Fruit fly (Drosophila melanogaster) whole organism: ENCODE results near the gene AIF.

Experiments
- Dll ChIP-seq: fragments of >200 bp; optimal IDR thresholded peaks from 2 replicates; lab custom pipeline; 2017
- EcR ChIP-seq, 2 experiments: fragments of >200 bp; optimal IDR thresholded peaks; 2 replicates each; lab custom pipeline; 2017; ENCODE audit warnings: missing biosample characterization in 2 of 2, missing genetic modification characterization in 2 of 2, missing genetic modification reagents in 2 of 2
- psq ChIP-seq: fragments of >200 bp; optimal IDR thresholded peaks from 2 replicates; lab custom pipeline; 2017
- usp ChIP-seq: fragments of >200 bp; optimal IDR thresholded peaks from 2 replicates; lab custom pipeline; 2017; ENCODE audit warnings: missing biosample characterization, missing genetic modification characterization, mixed read lengths

DNA sequence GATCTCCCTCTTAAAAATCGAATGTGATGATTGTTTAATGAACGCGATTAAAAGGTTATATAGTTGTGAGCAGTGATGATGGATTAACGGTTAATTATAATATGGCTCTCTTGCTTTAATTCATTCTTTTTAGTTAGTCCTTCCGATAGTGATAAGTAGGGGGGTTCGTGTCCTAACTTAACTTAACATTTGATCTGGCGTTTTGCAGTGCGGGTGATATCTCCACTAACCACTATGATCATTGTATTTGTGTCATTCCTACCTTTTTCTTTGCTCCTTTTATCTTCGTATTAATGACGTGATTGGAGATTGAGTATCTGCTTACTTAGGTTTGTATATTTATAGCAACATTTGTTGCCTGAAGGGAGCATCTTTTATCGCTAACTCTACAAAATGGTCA lies 43.8 kb downstream of the AIF start:
- TF ChIP-seq usp: no peak
- no peak for TF ChIP-seq Dll (lab: Kevin White, UChicago)
- TF ChIP-seq psq (lab: Kevin White, UChicago): no peak
- TF ChIP-seq EcR (GFP tag; optimal IDR thresholded peaks at IDR 0.05; lab: Kevin White, UChicago): no peak
